Fruit fly (Drosophila melanogaster) whole organism, larva: Measurements from ENCODE around the gene CG32276.
A peak's percentile ranks its signal among the peaks of the same experiment; 100 is the strongest.

Source experiments
- noc ChIP-seq: fragments of 200-800 bp; sonication (Bioruptor generic); optimal IDR thresholded peaks from 3 replicates; lab custom pipeline; 2019; ENCODE audit warnings: missing biosample characterization, mild to moderate bottlenecking, missing genetic modification characterization, moderate library complexity

Gene CG32276

DNA sequence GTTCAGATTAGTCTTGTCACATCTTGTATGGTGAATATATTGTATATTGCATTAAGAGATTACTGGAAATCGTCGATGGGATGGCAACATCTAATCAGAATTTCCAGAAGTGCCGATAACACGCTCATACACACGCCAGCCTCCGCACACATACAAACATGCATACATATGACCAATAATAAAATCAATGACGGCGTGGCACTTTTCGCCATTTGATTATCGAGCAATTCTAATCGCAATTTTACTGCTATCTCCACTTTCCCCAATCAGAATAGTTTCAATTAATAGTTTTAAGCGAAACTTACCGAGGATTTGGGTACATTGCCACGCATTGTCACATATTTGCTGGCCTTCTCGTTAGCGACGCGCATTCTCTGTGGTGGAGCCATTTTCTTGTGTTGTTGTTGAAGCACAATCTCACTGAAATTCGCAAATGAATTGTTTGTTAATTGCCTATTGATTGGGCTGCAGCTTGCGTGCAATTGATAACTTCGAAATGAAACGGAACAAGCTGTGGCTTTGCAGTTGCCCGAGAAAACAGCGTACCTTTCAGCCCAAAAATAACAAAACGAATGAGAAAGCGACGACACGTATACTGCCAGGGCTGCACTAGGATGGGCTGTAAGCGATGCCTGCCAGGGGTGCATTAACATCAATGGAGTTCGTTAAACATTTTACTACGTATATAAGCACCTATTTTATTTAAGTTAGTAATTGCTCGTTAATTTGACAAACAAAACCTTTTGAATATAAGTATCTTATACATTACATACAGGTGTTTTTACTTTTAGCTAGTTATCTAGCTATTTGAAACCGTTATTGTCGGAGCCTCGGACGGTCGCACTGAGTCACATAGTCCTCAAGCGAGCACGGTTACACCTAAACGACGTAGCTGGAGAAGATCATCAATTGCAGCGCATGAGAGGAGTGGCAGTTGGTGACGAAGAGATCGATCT, at the start of gene CG32276, which contains the start of gene gry:
CG32276 (minus strand) TSS at position 601 of the 956 bp plus-strand sequence.
gry (plus strand) TSS at position 644 of the 956 bp plus-strand sequence.
- TF ChIP-seq noc = peak; percentile 82

DNA sequence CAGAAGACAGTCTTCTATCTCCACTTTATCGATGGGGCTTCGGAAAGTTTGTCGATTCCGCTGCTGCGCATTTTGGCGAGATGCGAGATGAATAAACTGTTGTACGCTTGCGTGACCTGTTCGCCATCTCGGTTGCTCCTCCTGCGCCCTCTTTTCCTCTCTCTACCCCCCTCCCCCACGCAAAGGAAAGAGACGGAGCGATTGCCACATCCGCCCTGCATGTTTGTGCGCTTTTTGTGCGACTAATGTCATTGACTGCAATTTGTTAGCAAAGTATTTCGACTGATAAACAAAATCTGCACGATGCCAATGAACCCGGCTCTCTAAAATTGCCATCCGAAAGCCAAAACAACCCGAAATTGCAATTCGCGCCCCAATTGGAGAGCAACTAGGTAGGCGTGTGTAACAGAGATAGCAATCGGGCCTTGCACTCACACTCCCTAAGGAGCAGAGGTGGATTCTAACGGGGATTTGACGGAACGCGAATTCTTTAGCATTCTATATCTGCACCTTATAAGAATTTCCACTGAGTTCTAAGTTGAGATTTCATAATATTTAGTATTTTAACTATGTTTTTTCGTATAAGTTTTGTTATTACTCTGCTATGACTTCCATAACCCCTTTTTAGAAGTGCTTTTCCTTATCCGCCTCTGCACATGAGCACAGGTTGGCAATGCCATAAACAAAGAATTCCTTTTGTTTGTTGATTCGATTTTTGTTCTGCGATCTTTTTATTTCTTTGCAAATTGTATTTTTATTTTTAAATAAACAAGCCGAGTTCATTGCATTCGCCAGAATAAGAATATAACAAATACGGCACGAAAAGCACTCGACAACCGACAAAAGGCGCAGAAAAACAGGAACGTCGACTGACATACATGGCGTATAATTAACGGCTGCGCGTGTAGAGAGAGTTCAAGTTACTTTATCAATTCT, 48.6 kb upstream of the CG32276 start, which contains the start of gene CG43389:
CG43389 (plus strand) TSS at position 886 of the 936 bp plus-strand sequence.
- TF ChIP-seq noc = no peak

DNA sequence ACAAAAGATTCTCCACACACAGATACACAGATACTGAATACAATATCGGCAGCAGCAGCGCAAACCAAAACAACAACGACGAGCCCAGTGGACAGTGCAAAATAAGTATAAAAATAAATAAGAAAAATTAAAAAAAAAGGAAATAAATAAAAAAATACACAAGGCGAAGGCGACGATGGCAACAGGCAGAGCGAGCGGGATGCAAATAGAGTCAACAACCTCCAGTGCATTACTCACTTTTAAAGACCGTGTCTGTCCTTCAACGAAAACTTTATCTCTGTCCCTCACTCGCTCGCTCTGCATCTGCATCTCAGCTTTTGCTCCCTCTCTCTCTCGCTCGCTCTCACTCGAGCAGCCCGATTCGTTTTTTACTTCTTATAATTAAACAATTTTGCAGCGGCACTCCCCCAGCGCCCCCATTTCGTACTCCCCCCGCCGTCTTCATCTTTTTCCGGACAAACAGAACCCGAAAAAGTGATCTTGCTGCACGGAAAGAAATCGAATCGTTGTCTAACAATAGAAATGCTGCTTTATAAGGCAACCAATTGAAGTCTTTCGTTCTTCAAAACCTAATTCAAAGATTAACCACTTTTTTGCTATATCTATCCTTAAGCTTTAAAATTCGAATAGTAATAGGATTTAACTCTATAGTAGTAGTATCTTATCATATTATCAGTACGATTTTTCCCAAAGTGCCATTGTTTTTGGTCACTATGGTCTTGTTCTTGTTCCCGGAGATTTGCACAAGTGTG, 47.7 kb upstream of the CG32276 start:
- no peak for TF ChIP-seq noc

DNA sequence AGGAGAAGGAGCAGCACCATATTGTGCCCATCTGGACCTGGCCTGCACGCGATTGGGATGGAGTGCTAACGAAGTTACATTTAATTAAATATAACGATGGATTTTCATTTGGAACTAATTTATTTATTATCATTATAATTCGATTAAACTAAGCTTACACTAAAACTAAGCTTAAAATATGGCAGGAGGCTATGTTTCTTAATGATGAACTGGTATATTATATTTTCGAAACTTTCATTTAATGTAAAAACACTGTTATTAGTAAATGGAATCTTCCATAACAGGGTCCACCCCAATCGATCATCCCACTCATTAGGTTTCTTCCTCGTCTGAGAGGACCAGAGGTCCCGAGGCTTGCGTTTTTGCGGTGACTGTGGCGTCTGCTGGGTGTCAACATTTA, 46.3 kb upstream of the CG32276 start:
- no peak for TF ChIP-seq noc

DNA sequence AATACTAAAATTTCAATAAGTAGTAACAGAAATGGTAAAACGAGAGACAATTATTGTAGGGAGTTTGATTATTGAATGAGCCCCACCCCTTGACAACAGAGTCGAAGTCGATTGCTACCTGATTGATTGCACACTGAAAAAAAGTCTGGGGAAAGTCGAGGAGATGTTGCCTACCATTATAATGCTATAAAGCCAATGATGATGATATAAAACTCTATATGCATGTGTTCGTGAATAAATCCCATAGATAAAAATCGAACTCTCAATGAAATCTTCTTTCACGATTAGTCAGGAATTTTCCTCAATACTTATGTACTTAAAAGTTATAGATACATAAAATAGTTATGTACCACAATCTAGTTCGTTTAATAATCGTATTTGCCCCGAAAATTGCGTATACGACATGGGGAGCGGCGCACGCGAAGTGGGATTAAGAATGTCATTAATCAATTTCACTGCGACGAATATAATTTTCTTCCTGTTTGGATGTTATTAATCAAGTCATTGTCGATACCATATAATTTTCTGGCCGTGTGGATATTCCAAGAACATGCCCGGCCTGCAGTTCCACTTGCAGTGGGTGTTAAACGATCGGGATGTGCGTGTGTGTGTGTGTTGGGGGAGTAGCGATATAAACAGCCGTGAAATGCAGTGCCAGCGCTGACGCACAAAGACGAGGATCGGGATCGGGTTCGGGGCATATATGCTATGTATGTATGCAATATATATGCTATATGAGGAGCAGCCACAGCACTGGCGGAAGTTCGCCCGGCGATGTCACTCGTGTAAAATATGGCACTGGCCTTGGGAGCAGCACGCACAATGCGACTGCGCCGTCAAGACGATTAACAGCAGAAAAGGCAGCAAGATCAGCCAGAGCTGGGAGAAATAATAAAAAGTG, 45.6 kb upstream of the CG32276 start, which contains the start of gene CG12078:
CG12078 (minus strand) TSS at position 51 of the 901 bp plus-strand sequence.
- no peak for TF ChIP-seq noc

DNA sequence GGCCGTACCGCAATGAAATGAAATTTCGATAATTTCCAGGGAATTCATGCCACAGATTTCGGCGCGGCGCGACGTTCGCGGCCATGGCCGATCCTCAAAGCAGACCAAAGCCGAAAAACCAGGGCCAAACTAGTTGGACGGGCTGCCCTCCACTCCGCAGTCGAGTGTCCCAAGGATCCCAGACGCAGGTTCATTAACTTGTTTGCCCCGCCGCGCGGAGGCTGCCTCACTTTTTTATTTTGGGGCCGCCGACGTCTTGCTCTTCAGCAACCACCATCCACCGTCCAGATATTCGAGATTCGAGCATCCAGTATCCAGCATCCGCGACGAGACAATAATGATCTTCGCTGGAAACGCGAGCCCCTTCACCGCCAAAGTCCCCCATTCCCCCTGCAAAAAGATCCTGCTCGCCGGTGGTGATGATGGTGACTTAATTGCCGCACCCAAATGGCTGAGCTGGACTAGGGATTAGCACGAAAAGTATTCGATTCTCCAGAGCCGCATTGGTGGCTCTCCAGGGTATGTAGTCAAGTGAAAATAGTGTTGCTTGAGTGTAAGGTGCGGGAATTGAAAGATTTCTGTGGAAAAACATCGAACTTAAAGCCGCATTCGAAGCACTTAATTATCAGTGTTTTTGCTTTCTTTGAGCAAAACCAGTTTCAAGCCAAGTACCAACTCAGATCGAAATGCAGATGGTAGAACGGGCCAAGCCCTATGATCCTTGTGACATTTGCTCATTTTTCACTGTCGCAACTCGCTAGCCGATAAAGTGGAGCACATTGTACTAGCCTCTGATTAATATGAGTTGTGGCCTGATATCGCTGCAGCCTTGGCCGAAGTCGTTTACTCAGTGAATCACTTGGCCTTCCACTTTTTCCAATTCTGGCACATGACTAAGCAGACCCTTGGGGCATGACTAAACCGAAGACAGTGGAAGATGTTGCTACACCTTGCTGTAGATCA, 43.6 kb upstream of the CG32276 start:
- no peak for TF ChIP-seq noc

DNA sequence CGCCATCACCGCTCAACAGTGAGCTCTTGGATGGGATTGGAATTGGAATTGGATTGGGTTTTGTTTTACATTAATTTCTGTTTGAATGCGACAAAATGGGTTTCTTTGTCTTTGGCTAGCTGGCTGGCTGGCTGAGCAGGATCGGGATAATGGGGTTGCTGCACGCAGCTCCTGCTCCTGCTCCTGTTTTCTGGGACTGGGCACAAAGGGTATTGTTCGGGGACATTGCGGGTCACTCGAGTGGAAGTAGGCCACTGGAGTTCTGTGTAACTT, 42.5 kb upstream of the CG32276 start:
- TF ChIP-seq noc = no peak

DNA sequence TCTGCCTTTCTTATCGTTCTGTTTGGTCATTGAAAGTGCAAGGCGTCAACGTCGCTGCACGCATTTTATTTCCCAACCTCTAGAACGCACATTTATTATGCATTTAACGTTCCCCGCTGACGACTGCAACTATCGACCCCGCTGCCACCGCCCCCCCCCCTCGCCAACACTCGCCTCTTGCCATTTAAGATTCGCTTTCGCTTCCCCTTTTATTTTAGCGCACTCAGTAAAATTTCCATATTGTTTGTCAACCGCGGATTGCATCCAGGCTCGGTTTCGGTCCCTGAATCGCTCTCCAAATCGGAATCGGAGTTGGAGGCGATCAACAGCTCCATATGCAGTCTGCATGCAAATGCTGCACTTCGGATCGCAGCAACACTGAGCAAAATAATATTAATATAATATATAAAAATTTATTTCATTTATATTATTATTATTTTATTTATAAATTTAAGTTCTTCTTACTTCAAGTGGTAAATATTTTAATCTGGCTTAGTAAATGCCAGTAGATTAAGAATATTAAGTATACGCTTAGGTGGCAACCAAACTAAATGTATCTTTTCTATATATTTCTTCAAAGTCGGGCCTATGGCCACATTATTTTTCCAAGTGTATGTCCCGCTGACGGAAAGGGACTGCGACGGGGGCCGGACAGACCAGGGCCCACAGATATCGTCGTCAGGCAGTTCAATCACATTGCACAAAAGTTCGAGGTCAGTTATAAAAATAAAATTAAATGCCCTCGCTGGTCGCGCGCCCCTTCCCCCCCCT, 41.9 kb upstream of the CG32276 start:
- no peak for TF ChIP-seq noc

DNA sequence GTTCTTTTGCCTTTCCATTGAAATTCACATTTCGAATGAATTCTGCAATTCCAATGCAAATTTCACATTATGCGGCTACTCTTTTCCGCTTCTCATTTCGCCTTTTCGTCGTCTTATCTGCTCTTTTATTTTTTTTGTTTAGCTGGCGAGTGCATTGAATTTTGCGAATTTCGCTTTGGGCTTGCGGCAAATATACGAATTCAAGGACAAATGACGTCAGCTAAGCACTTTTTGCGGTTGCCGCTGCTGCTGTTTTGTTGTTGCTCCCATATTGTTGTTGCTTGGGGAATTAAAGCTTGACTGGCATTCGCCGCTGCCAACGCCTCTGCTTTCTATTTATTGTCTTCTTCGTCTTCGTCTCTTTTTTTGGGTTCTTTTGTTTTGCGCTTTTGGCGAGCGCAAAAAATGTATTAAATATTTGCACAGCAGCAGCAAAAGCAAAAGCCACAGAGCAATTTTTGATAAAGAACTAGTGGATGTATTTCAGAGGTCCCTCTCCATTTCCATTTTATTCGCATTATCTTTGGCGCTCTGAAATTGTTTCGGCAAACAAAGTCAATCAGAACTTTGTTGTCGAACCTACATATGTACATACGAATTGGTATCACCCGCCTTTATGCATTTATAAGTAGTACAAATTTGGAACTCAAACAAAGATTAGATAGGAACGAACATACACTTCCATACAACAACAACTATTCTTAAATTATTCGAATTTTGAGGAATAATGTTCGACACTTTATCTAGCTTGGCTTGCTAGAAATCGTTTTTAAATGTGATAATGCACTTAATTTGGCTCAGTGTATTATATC, 41.1 kb upstream of the CG32276 start:
- peak; percentile 61 for TF ChIP-seq noc

DNA sequence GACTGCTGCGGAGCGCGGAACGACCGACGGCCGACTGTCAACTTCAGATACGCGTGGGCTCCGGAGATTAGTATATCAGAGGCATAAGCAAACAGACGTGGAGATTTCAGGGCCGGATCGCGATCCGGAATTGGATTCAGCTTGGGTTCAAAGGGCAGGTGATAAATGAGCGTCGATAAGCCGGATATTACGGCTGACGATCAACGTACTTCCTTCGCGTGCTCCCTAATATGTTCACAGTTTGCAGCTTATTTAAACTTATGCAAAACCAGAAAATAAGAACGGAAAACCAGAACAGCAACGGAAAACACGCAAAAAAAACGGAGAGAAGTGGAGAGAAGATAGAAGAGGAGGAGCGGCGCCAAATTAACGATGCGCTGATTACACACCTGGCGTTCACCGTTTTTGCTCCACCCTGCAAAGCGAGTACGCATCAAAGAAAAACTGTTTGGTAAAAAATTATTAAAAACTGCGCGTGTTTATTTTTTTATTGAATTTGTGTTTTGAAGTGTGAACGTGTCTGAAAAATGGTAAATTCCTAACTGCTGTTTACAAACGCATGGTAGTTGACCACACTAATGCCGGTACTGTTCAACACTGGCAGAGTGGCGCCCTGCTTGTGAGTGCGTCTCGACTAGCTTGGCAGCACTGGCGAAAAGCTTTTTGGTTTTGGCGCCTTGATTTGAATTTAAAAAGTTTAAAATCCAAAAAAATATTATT, 40.3 kb upstream of the CG32276 start, which contains the start of gene CG17746:
CG17746 (minus strand) TSS at position 546 of the 720 bp plus-strand sequence.
- no peak for TF ChIP-seq noc

DNA sequence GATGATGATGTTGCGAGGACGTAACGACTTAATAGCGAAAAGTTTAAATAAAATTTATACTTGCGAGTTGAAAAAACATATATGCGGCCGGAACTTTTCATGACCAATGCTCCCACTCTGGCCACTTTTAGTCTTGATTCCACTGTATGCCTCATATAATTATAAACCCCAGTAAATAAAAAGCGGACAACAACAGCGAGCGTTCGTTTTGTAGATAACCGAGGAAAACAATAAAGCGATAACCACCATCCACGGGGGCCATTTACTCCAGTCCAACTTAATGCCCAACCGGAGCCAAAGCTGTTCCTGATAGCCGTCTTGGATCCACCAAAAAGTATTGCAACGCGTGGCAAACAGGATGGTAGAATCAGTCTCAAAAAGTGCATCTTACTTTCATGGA, 37.5 kb upstream of the CG32276 start:
- TF ChIP-seq noc = no peak

DNA sequence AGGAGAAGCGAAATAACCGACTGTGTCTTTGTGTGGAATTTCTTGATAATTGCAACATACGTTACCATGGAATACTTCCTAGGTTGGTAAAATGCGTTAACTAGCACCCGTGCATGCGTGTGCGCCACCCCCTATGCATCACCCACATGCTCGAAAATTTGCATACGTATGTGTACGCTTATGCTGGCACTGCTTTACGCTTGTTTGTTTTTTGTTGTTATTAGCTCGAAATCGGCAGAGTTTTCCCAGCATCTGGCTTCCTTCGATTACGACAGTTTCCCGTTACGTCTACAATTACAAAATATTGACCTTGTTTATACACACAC, 27.6 kb upstream of the CG32276 start:
- TF ChIP-seq noc = no peak
